Worm (Caenorhabditis elegans): ENCODE measurements around the gene egrh-3.

The egrh-3 gene

ce11 chrIV:2654965-2655364 is 33.6 kb downstream of the egrh-3 start (continued):
- no peak for TF ChIP-seq let-526 (GFP tag; IDR thresholded peaks at IDR 0.05)
- TF ChIP-seq nfya-2 (GFP tag; IDR thresholded peaks at IDR 0.05), result no peak
- TF ChIP-seq ztf-26 (tag; optimal IDR thresholded peaks at IDR 0.05), result no peak
- TF ChIP-seq mxl-1 (tag; optimal IDR thresholded peaks at IDR 0.05), result no peak
- peak; percentile 51 for TF ChIP-seq efl-1 (GFP tag; optimal IDR thresholded peaks at IDR 0.05)
- no peak for TF ChIP-seq mel-28 (tag; optimal IDR thresholded peaks at IDR 0.05; ENCODE audit: borderline replicate concordance)
- no peak for TF ChIP-seq F57A8.1 (GFP tag; optimal IDR thresholded peaks at IDR 0.05)
- TF ChIP-seq lsl-1 (GFP tag; optimal IDR thresholded peaks at IDR 0.05), result peak; percentile 77
- no peak for TF ChIP-seq F23B12.7 (tag; optimal IDR thresholded peaks at IDR 0.05; ENCODE audit: insufficient read depth)
- peak; percentile 40; the same call in 1 of the 2 replicates for TF ChIP-seq ceh-91 (GFP tag; IDR thresholded peaks at IDR 0.05)
- TF ChIP-seq rcor-1 (GFP tag; IDR thresholded peaks at IDR 0.05), result peak; percentile 88
- TF ChIP-seq lin-35 (GFP tag; optimal IDR thresholded peaks at IDR 0.05), result no peak
- TF ChIP-seq aptf-3 (GFP tag; IDR thresholded peaks at IDR 0.05), result no peak
- TF ChIP-seq bed-2 (GFP tag; IDR thresholded peaks at IDR 0.05), result no peak
- peak; percentile 65 for TF ChIP-seq him-1 (tag; optimal IDR thresholded peaks at IDR 0.05)
- TF ChIP-seq akir-1 (GFP tag; optimal IDR thresholded peaks at IDR 0.05), result no peak
- no peak for TF ChIP-seq dpff-1 (tag; optimal IDR thresholded peaks at IDR 0.05)
- 0 out of 2 replicates have a peak, but pooled peaks have one; percentile 43 for TF ChIP-seq B0336.3 (GFP tag; IDR thresholded peaks at IDR 0.05)
- no peak for TF ChIP-seq sea-2 (GFP tag; IDR thresholded peaks at IDR 0.05)
- TF ChIP-seq atf-7 (tag; optimal IDR thresholded peaks at IDR 0.05), result no peak
- no peak for TF ChIP-seq lag-1 (GFP tag; IDR thresholded peaks at IDR 0.05)
- TF ChIP-seq madf-8 (GFP tag; conservative IDR thresholded peaks at IDR 0.05), result peak; percentile 27; the same call in 1 of the 2 replicates
- TF ChIP-seq C17E4.6 (GFP tag; IDR thresholded peaks at IDR 0.05), result no peak
- peak; percentile 38 for TF ChIP-seq zim-3 (tag; optimal IDR thresholded peaks at IDR 0.05)
- peak; percentile 82 for TF ChIP-seq ekl-4 (GFP tag; IDR thresholded peaks at IDR 0.05)
- no peak for TF ChIP-seq ztf-6 (GFP tag; IDR thresholded peaks at IDR 0.05)
- TF ChIP-seq mcd-1 (GFP tag; IDR thresholded peaks at IDR 0.05), result peak; percentile 85
- TF ChIP-seq ccch-3 (GFP tag; optimal IDR thresholded peaks at IDR 0.05), result no peak
- no peak for TF ChIP-seq zfh-2 (GFP tag; conservative IDR thresholded peaks at IDR 0.05)
- TF ChIP-seq ceh-79 (tag; optimal IDR thresholded peaks at IDR 0.05), result no peak
- TF ChIP-seq Y79H2A.3 (GFP tag; conservative IDR thresholded peaks at IDR 0.05), result no peak
- peak; percentile 80 for TF ChIP-seq attf-6 (GFP tag; IDR thresholded peaks at IDR 0.05)
- TF ChIP-seq hmg-1.2 (GFP tag; IDR thresholded peaks at IDR 0.05), result peak; percentile 92
- TF ChIP-seq attf-5 (GFP tag; optimal IDR thresholded peaks at IDR 0.05), result no peak
- peak; percentile 44; the same call in 1 of the 2 replicates for TF ChIP-seq B0019.2 (GFP tag; conservative IDR thresholded peaks at IDR 0.05)
- no peak for TF ChIP-seq hlh-26 (GFP tag; conservative IDR thresholded peaks at IDR 0.05)
- no peak for TF ChIP-seq hlh-12 (tag; optimal IDR thresholded peaks at IDR 0.05)
- TF ChIP-seq F57C9.4 (tag; optimal IDR thresholded peaks at IDR 0.05), result no peak
- 0 out of 2 replicates have a peak, but pooled peaks have one; percentile 11 for TF ChIP-seq Y95B8A.8 (GFP tag; IDR thresholded peaks at IDR 0.05)
- TF ChIP-seq C06A6.2 (GFP tag; conservative IDR thresholded peaks at IDR 0.05), result no peak
- peak; percentile 81 for TF ChIP-seq snpc-3.4 (tag; optimal IDR thresholded peaks at IDR 0.05)
- no peak for TF ChIP-seq lir-1 (GFP tag; conservative IDR thresholded peaks at IDR 0.05)
- peak; percentile 69 for TF ChIP-seq lin-54 (GFP tag; optimal IDR thresholded peaks at IDR 0.05)
- no peak for TF ChIP-seq F10E7.11 (tag; optimal IDR thresholded peaks at IDR 0.05)
- TF ChIP-seq tbx-9 (tag; optimal IDR thresholded peaks at IDR 0.05; ENCODE audit: borderline replicate concordance), result no peak
- no peak for TF ChIP-seq F55B11.4 (tag; optimal IDR thresholded peaks at IDR 0.05; ENCODE audit: borderline replicate concordance, insufficient read depth)
- TF ChIP-seq B0261.1 (tag; optimal IDR thresholded peaks at IDR 0.05), result peak; percentile 46

Data from whole organism, young adult.